Worm (Caenorhabditis elegans) whole organism, midembryonic: ENCODE results near the gene itr-1.

Source experiments
- T22C8.4 ChIP-seq: fragments of 200-800 bp; sonication (Bioruptor generic); IDR thresholded peaks from 2 replicates; pipeline ENCODE4 v1.3.6; 2022; ENCODE audit warnings: missing genetic modification characterization, missing compliant biosample characterization
- cog-1 ChIP-seq: sonication (generic microtip); optimal IDR thresholded peaks from 2 replicates; lab custom pipeline; 2016; ENCODE audit warnings: missing genetic modification characterization, missing compliant biosample characterization
- flt-1 ChIP-seq: fragments of 200-800 bp; sonication (Bioruptor generic); IDR thresholded peaks from 2 replicates; pipeline ENCODE4 v1.3.6; 2022; ENCODE audit warnings: missing genetic modification characterization, missing compliant biosample characterization
- klf-2 ChIP-seq: fragments of 200-800 bp; sonication (Bioruptor generic); conservative IDR thresholded peaks from 2 replicates; pipeline ENCODE4 v1.3.6; 2022; ENCODE audit warnings: missing genetic modification reagents, missing genetic modification characterization, missing compliant biosample characterization
- med-1 ChIP-seq: sonication (generic microtip); optimal IDR thresholded peaks from 2 replicates; lab custom pipeline; 2017; ENCODE audit warnings: missing genetic modification characterization, mild to moderate bottlenecking, missing compliant biosample characterization, antibody characterized with exemption, missing genetic modification reagents; ENCODE audit not compliant: insufficient read depth
- ref-1 ChIP-seq: fragments of 200-800 bp; sonication (Bioruptor generic); conservative IDR thresholded peaks from 2 replicates; pipeline ENCODE4 v1.3.6; 2022; ENCODE audit warnings: missing genetic modification reagents, missing genetic modification characterization, missing compliant biosample characterization
- ztf-23 ChIP-seq: fragments of 200-800 bp; sonication (Bioruptor generic); IDR thresholded peaks from 2 replicates; pipeline ENCODE4 v1.3.6; 2022; ENCODE audit warnings: missing genetic modification reagents, missing genetic modification characterization, missing compliant biosample characterization

ce11 chrIV:7646861-7647260, 28.1 kb upstream of the itr-1 start:
- TF ChIP-seq flt-1 (no peak), ref-1 (GFP tag; lab: Robert Waterston, UW) (no peak), klf-2 (no peak), T22C8.4 (GFP tag; lab: Robert Waterston, UW) (no peak), med-1 (GFP tag; lab: Kevin White, UChicago) (no peak), ztf-23 (no peak), cog-1 (tag; lab: Kevin White, UChicago) (no peak)
